Worm (Caenorhabditis elegans) whole organism, late embryonic: ENCODE measurements around the gene T25B9.2.

Experiments
- K09A11.1 ChIP-seq: sonication (generic microtip); optimal IDR thresholded peaks from 2 replicates; lab custom pipeline; 2017; ENCODE audit warnings: antibody characterized with exemption, mild to moderate bottlenecking, missing genetic modification characterization, missing compliant biosample characterization; ENCODE audit not compliant: insufficient read depth
- elt-2 ChIP-seq: sonication (generic microtip); optimal IDR thresholded peaks from 2 replicates; lab custom pipeline; 2016; ENCODE audit warnings: missing genetic modification reagents, missing genetic modification characterization, missing compliant biosample characterization

ce11 chrIV:10705176-10705575 is 46.5 kb downstream of the T25B9.2 start, which contains the start of gene R102.10:
- TF ChIP-seq elt-2 (tag; lab: Kevin White, UChicago) (no peak), K09A11.1 (tag; lab: Kevin White, UChicago) (no peak)
